Fruit fly (Drosophila melanogaster) whole organism, prepupa: ENCODE results near the gene sff.

Experiments used
- Blimp-1 ChIP-seq: fragments of 200-800 bp; sonication (Bioruptor generic); optimal IDR thresholded peaks from 3 replicates; lab custom pipeline; 2017; ENCODE audit warnings: missing biosample characterization, missing genetic modification characterization, mild to moderate bottlenecking, moderate library complexity, missing genetic modification reagents
- CG10669 ChIP-seq: fragments of 200-800 bp; sonication (Bioruptor generic); optimal IDR thresholded peaks from 3 replicates; lab custom pipeline; 2018; ENCODE audit warnings: missing biosample characterization, mild to moderate bottlenecking, missing genetic modification characterization, moderate library complexity
- CG11294 ChIP-seq: fragments of 200-800 bp; sonication (Bioruptor generic); IDR thresholded peaks from 2 replicates; pipeline ENCODE4 v1.3.6; 2022; ENCODE audit warnings: missing biosample characterization, missing genetic modification characterization
- CG11762 ChIP-seq: fragments of 200-800 bp; sonication (Bioruptor generic); optimal IDR thresholded peaks from 3 replicates; lab custom pipeline; 2016; ENCODE audit warnings: missing biosample characterization, missing genetic modification characterization; ENCODE audit not compliant: insufficient read depth
- CG11902 ChIP-seq: fragments of 200-800 bp; sonication (Bioruptor generic); optimal IDR thresholded peaks from 3 replicates; lab custom pipeline; 2016; ENCODE audit warnings: missing biosample characterization, missing genetic modification characterization
- CG15336 ChIP-seq: fragments of 200-800 bp; sonication (Bioruptor generic); IDR thresholded peaks from 2 replicates; pipeline ENCODE4 v1.3.6; 2022; ENCODE audit warnings: missing biosample characterization, missing genetic modification characterization
- CG1621 ChIP-seq: fragments of 200-800 bp; sonication (Bioruptor generic); optimal IDR thresholded peaks from 3 replicates; lab custom pipeline; 2018; ENCODE audit warnings: missing biosample characterization, mild to moderate bottlenecking, missing genetic modification characterization
- CG16779 ChIP-seq: fragments of 200-800 bp; sonication (Bioruptor generic); optimal IDR thresholded peaks from 3 replicates; lab custom pipeline; 2017; ENCODE audit warnings: missing biosample characterization, mild to moderate bottlenecking, missing genetic modification characterization
- CG3032 ChIP-seq: fragments of 200-800 bp; optimal IDR thresholded peaks from 2 replicates; lab custom pipeline; 2019; ENCODE audit warnings: missing biosample characterization, mild to moderate bottlenecking, missing genetic modification characterization, moderate library complexity
- CG31627 ChIP-seq: fragments of 200-800 bp; sonication (Bioruptor generic); optimal IDR thresholded peaks from 3 replicates; lab custom pipeline; 2016; ENCODE audit warnings: missing biosample characterization, missing genetic modification characterization
- CG32006 ChIP-seq: fragments of 200-800 bp; sonication (Bioruptor generic); optimal IDR thresholded peaks from 3 replicates; lab custom pipeline; 2017; ENCODE audit warnings: missing biosample characterization, mild to moderate bottlenecking, missing genetic modification characterization
- CG34406 ChIP-seq: fragments of 200-800 bp; sonication (Bioruptor generic); optimal IDR thresholded peaks from 3 replicates; lab custom pipeline; 2016; ENCODE audit warnings: missing biosample characterization, missing genetic modification characterization
- CG4318 ChIP-seq: fragments of 200-800 bp; sonication (Bioruptor generic); optimal IDR thresholded peaks from 3 replicates; lab custom pipeline; 2017; ENCODE audit warnings: missing biosample characterization, mild to moderate bottlenecking, missing genetic modification characterization
- CG6163 ChIP-seq: fragments of 200-800 bp; sonication (Bioruptor generic); IDR thresholded peaks from 3 replicates; pipeline ENCODE4 v1.3.6; 2022; ENCODE audit warnings: missing biosample characterization, missing genetic modification characterization
- CG6276 ChIP-seq: fragments of 200-800 bp; sonication (Bioruptor generic); optimal IDR thresholded peaks from 2 replicates; lab custom pipeline; 2017; ENCODE audit warnings: missing biosample characterization, mild to moderate bottlenecking, missing genetic modification characterization
- CG6792 ChIP-seq: fragments of 200-800 bp; sonication (Bioruptor generic); optimal IDR thresholded peaks from 3 replicates; lab custom pipeline; 2016; ENCODE audit warnings: missing biosample characterization, missing genetic modification characterization
- CG6854 ChIP-seq: fragments of 200-800 bp; sonication (Bioruptor generic); optimal IDR thresholded peaks from 2 replicates; lab custom pipeline; 2017; ENCODE audit warnings: missing biosample characterization, mild to moderate bottlenecking, missing genetic modification characterization
- CG7368 ChIP-seq: fragments of 200-800 bp; sonication (Bioruptor generic); optimal IDR thresholded peaks from 3 replicates; lab custom pipeline; 2016; ENCODE audit warnings: missing biosample characterization, missing genetic modification characterization
- CG8119 ChIP-seq: fragments of 200-800 bp; sonication (Bioruptor generic); IDR thresholded peaks from 3 replicates; pipeline ENCODE4 v1.3.6; 2022; ENCODE audit warnings: missing biosample characterization, missing genetic modification characterization
- CG8319 ChIP-seq: fragments of 200-800 bp; sonication (Bioruptor generic); optimal IDR thresholded peaks from 3 replicates; lab custom pipeline; 2016; ENCODE audit warnings: missing biosample characterization, missing genetic modification characterization
- CG8632 ChIP-seq: fragments of 200-800 bp; sonication (Bioruptor generic); optimal IDR thresholded peaks from 3 replicates; lab custom pipeline; 2016; ENCODE audit warnings: missing biosample characterization, missing genetic modification characterization
- CG9139 ChIP-seq: fragments of 200-800 bp; sonication (Bioruptor generic); optimal IDR thresholded peaks from 3 replicates; lab custom pipeline; 2017; ENCODE audit warnings: missing biosample characterization, mild to moderate bottlenecking, missing genetic modification characterization
- Eip78C ChIP-seq: fragments of 200-800 bp; sonication (Bioruptor generic); peaks from one replicate; lab custom pipeline; 2016; ENCODE audit warnings: missing biosample characterization, missing genetic modification characterization
- Eip93F ChIP-seq: fragments of 200-800 bp; sonication (Bioruptor generic); optimal IDR thresholded peaks from 2 replicates; lab custom pipeline; 2016; ENCODE audit warnings: missing biosample characterization, mild to moderate bottlenecking, missing genetic modification characterization
- Ets96B ChIP-seq: fragments of 200-800 bp; optimal IDR thresholded peaks from 2 replicates; lab custom pipeline; 2019; ENCODE audit warnings: missing biosample characterization, mild to moderate bottlenecking, missing genetic modification characterization, moderate library complexity
- Hr38 ChIP-seq: sonication (Bioruptor generic); optimal IDR thresholded peaks from 2 replicates; lab custom pipeline; 2016; ENCODE audit warnings: missing biosample characterization, missing genetic modification characterization
- Hr39 ChIP-seq: fragments of 200-800 bp; sonication (Bioruptor generic); optimal IDR thresholded peaks from 2 replicates; lab custom pipeline; 2016; ENCODE audit warnings: missing biosample characterization, missing genetic modification characterization
- Hr4 ChIP-seq: fragments of 200-800 bp; sonication (Bioruptor generic); optimal IDR thresholded peaks from 3 replicates; lab custom pipeline; 2016; ENCODE audit warnings: missing biosample characterization, missing genetic modification characterization
- Lpt ChIP-seq: fragments of 200-800 bp; sonication (Bioruptor generic); optimal IDR thresholded peaks from 3 replicates; lab custom pipeline; 2016; ENCODE audit warnings: missing biosample characterization, missing genetic modification characterization
- Met ChIP-seq: fragments of 200-800 bp; sonication (Bioruptor generic); optimal IDR thresholded peaks from 3 replicates; lab custom pipeline; 2016; ENCODE audit warnings: missing biosample characterization, missing genetic modification characterization
- OdsH ChIP-seq: fragments of 200-800 bp; sonication (Bioruptor generic); optimal IDR thresholded peaks from 3 replicates; lab custom pipeline; 2016; ENCODE audit warnings: missing biosample characterization, missing genetic modification characterization
- Smox ChIP-seq: fragments of 200-800 bp; sonication (Bioruptor generic); optimal IDR thresholded peaks from 3 replicates; lab custom pipeline; 2016; ENCODE audit warnings: missing biosample characterization, missing genetic modification characterization
- Sox15 ChIP-seq: fragments of 200-800 bp; sonication (Bioruptor generic); optimal IDR thresholded peaks from 3 replicates; lab custom pipeline; 2016; ENCODE audit warnings: missing biosample characterization, missing genetic modification characterization
- cyc ChIP-seq: fragments of 200-800 bp; sonication (Bioruptor generic); optimal IDR thresholded peaks from 3 replicates; lab custom pipeline; 2016; ENCODE audit warnings: missing biosample characterization, missing genetic modification characterization
- dac ChIP-seq: fragments of 200-800 bp; sonication (Bioruptor generic); optimal IDR thresholded peaks from 2 replicates; lab custom pipeline; 2017; ENCODE audit warnings: missing biosample characterization, mild to moderate bottlenecking, missing genetic modification characterization
- dsx ChIP-seq: fragments of 200-800 bp; optimal IDR thresholded peaks from 3 replicates; lab custom pipeline; 2019; ENCODE audit warnings: missing biosample characterization, mild to moderate bottlenecking, missing genetic modification characterization, moderate library complexity; ENCODE audit not compliant: poor library complexity, severe bottlenecking
- eg ChIP-seq: fragments of 200-800 bp; sonication (Bioruptor generic); IDR thresholded peaks from 3 replicates; pipeline ENCODE4 v1.3.6; 2022; ENCODE audit warnings: missing biosample characterization, missing genetic modification characterization
- esn ChIP-seq: fragments of 200-800 bp; sonication (Bioruptor generic); optimal IDR thresholded peaks from 2 replicates; lab custom pipeline; 2016; ENCODE audit warnings: missing biosample characterization, mild to moderate bottlenecking, missing genetic modification characterization, moderate library complexity
- fd85E ChIP-seq: fragments of 200-800 bp; sonication (Bioruptor generic); optimal IDR thresholded peaks from 3 replicates; lab custom pipeline; 2016; ENCODE audit warnings: missing biosample characterization, missing genetic modification characterization
- fkh ChIP-seq: fragments of 200-800 bp; sonication (Bioruptor generic); optimal IDR thresholded peaks from 3 replicates; lab custom pipeline; 2017; ENCODE audit warnings: missing biosample characterization, mild to moderate bottlenecking, missing genetic modification characterization, moderate library complexity
- lz ChIP-seq: fragments of 200-800 bp; sonication (Bioruptor generic); optimal IDR thresholded peaks from 3 replicates; lab custom pipeline; 2016; ENCODE audit warnings: missing biosample characterization, missing genetic modification characterization
- net ChIP-seq: fragments of 200-800 bp; sonication (Bioruptor generic); optimal IDR thresholded peaks from 3 replicates; lab custom pipeline; 2016; ENCODE audit warnings: missing biosample characterization, missing genetic modification characterization
- pdm3 ChIP-seq: fragments of 200-800 bp; sonication (Bioruptor generic); optimal IDR thresholded peaks from 3 replicates; lab custom pipeline; 2016; ENCODE audit warnings: missing biosample characterization, missing genetic modification characterization
- salr ChIP-seq, 2 experiments: fragments of 200-800 bp; sonication (Bioruptor generic); optimal IDR thresholded peaks; 3 replicates each; lab custom pipeline; 2016 to 2018; ENCODE audit warnings: missing biosample characterization in 2 of 2, missing genetic modification characterization in 2 of 2, mild to moderate bottlenecking in 1 of 2
- spab ChIP-seq: fragments of 200-800 bp; sonication (Bioruptor generic); optimal IDR thresholded peaks from 2 replicates; lab custom pipeline; 2017; ENCODE audit warnings: missing biosample characterization, mild to moderate bottlenecking, missing genetic modification characterization, missing genetic modification reagents
- ss ChIP-seq, 2 experiments: fragments of 200-800 bp; sonication (Bioruptor generic); optimal IDR thresholded peaks; 2 replicates in 1 of 2; 3 replicates in 1 of 2; lab custom pipeline; 2017 to 2018; ENCODE audit warnings: mild to moderate bottlenecking in 2 of 2, missing biosample characterization in 2 of 2, missing genetic modification characterization in 2 of 2, moderate library complexity in 1 of 2
- topi ChIP-seq: fragments of 200-800 bp; sonication (Bioruptor generic); optimal IDR thresholded peaks from 3 replicates; lab custom pipeline; 2016; ENCODE audit warnings: missing biosample characterization, missing genetic modification characterization

The sff gene

dm6 chr3L:15952909-15953308, 28.2 kb upstream of the sff start (continued):
- no peak for TF ChIP-seq salr (GFP tag; optimal IDR thresholded peaks at IDR 0.05; lab: Kevin White, UChicago)
- no peak for TF ChIP-seq cyc (GFP tag; lab: Kevin White, UChicago)
- peak; percentile 6 for TF ChIP-seq net (GFP tag; lab: Kevin White, UChicago)
- no peak for TF ChIP-seq CG6854 (GFP tag; lab: Kevin White, UChicago)
- no peak for TF ChIP-seq OdsH
- TF ChIP-seq CG8632 (GFP tag; lab: Kevin White, UChicago): no peak
- no peak for TF ChIP-seq CG31627 (GFP tag; lab: Kevin White, UChicago)
- no peak for TF ChIP-seq fkh (GFP tag; lab: Kevin White, UChicago)
- no peak for TF ChIP-seq fd85E (GFP tag; lab: Kevin White, UChicago)
- no peak for TF ChIP-seq CG8319
- TF ChIP-seq CG15336 (GFP tag; lab: Robert Waterston, UW): peak; percentile 31; the same call in 1 of the 2 replicates
- no peak for TF ChIP-seq CG16779
- peak; percentile 9 for TF ChIP-seq CG3032 (tag; lab: Kevin White, UChicago)
- no peak for TF ChIP-seq Met (GFP tag; lab: Kevin White, UChicago)
- TF ChIP-seq CG11762: no peak
- TF ChIP-seq dsx (GFP tag; lab: Kevin White, UChicago): peak; percentile 33
- no peak for TF ChIP-seq CG7368
- no peak for TF ChIP-seq CG11902 (GFP tag; lab: Kevin White, UChicago)
- TF ChIP-seq CG1621 (tag; lab: Kevin White, UChicago): peak; percentile 51
- no peak for TF ChIP-seq Blimp-1 (GFP tag; lab: Kevin White, UChicago)
- no peak for TF ChIP-seq pdm3 (GFP tag; lab: Kevin White, UChicago)
- no peak for TF ChIP-seq Hr39 (GFP tag; lab: Kevin White, UChicago)
- no peak for TF ChIP-seq Sox15 (GFP tag; lab: Kevin White, UChicago)
- no peak for TF ChIP-seq Ets96B (tag; lab: Kevin White, UChicago)
- TF ChIP-seq Lpt (GFP tag; lab: Kevin White, UChicago): no peak
- TF ChIP-seq Smox (GFP tag; lab: Kevin White, UChicago): no peak
- no peak for TF ChIP-seq lz (GFP tag; lab: Kevin White, UChicago)
- no peak for TF ChIP-seq CG4318 (GFP tag; lab: Kevin White, UChicago)
- no peak for TF ChIP-seq esn (GFP tag; lab: Kevin White, UChicago)
- peak; percentile 41 for TF ChIP-seq Eip78C (GFP tag; lab: Kevin White, UChicago)

dm6 chr3L:15952287-15952686, 27.6 kb upstream of the sff start:
- TF ChIP-seq CG10669 (GFP tag; lab: Kevin White, UChicago) (no peak), CG6163 (0 out of 3 replicates have a peak, but pooled peaks have one; percentile 5)

- peak; percentile 87 for TF ChIP-seq dac (GFP tag; lab: Kevin White, UChicago)
- peak; percentile 76 for TF ChIP-seq CG8319
- TF ChIP-seq Blimp-1 (GFP tag; lab: Kevin White, UChicago): peak; percentile 83
- TF ChIP-seq Sox15 (GFP tag; lab: Kevin White, UChicago): peak; percentile 88
- TF ChIP-seq OdsH: peak; percentile 95
- peak; percentile 98 for TF ChIP-seq CG15336 (GFP tag; lab: Robert Waterston, UW)
- TF ChIP-seq CG8119: peak; percentile 96
- peak; percentile 90 for TF ChIP-seq Smox (GFP tag; lab: Kevin White, UChicago)
- peak; percentile 94 for TF ChIP-seq CG4318 (GFP tag; lab: Kevin White, UChicago)
- TF ChIP-seq CG8632 (GFP tag; lab: Kevin White, UChicago): peak; percentile 90
- TF ChIP-seq CG1621 (tag; lab: Kevin White, UChicago): peak; percentile 74
- TF ChIP-seq CG6792 (GFP tag; lab: Kevin White, UChicago): peak; percentile 92
- peak; percentile 97 for TF ChIP-seq eg
- peak; percentile 71 for TF ChIP-seq CG16779
- TF ChIP-seq topi (GFP tag; lab: Kevin White, UChicago): peak; percentile 92
- peak; percentile 90 for TF ChIP-seq CG31627 (GFP tag; lab: Kevin White, UChicago)
- TF ChIP-seq Hr4: peak; percentile 98
- TF ChIP-seq CG6276 (GFP tag; lab: Kevin White, UChicago): peak; percentile 87
- TF ChIP-seq cyc (GFP tag; lab: Kevin White, UChicago): peak; percentile 92
- peak; percentile 94 for TF ChIP-seq CG34406 (GFP tag; lab: Kevin White, UChicago)
- peak; percentile 98 for TF ChIP-seq Eip78C (GFP tag; lab: Kevin White, UChicago)
- peak; percentile 57 for TF ChIP-seq Eip93F (GFP tag; lab: Kevin White, UChicago)
- TF ChIP-seq CG9139: peak; percentile 79
- TF ChIP-seq ss (GFP tag; optimal IDR thresholded peaks at IDR 0.05; lab: Kevin White, UChicago): peak in 1 of 2 experiments; percentile 82
- peak; percentile 63 for TF ChIP-seq spab (GFP tag; lab: Kevin White, UChicago)
- peak; percentile 88 for TF ChIP-seq CG11294 (GFP tag; lab: Robert Waterston, UW)
- TF ChIP-seq lz (GFP tag; lab: Kevin White, UChicago): peak; percentile 87
- TF ChIP-seq CG32006 (GFP tag; lab: Kevin White, UChicago): peak; percentile 97
- TF ChIP-seq Hr38 (GFP tag; lab: Kevin White, UChicago): peak; percentile 31
Observed at dm6 chr3L:15940823-15941222, 16.2 kb upstream of the sff start.
